Worm (Caenorhabditis elegans) whole organism, L2 larva: ENCODE results near the gene cyp-13B1.
A peak's percentile ranks its signal among the peaks of the same experiment; 100 is the strongest.
"Not testable (repeated sequence)": the region's sequence is repeated elsewhere in the genome, so short reads cannot be mapped to it uniquely, and the experiment has no call there.

Experiments
- C34F6.9 ChIP-seq: fragments of 150-350 bp; optimal IDR thresholded peaks from 2 replicates; lab custom pipeline; 2014; ENCODE audit warnings: missing biosample characterization, missing genetic modification characterization
- ZK546.5 ChIP-seq: sonication (generic microtip); optimal IDR thresholded peaks from 2 replicates; lab custom pipeline; 2017; ENCODE audit warnings: missing biosample characterization, missing genetic modification characterization
- alr-1 ChIP-seq: fragments of 150-350 bp; optimal IDR thresholded peaks from 2 replicates; lab custom pipeline; 2014; ENCODE audit warnings: missing biosample characterization, missing genetic modification characterization
- aly-2 ChIP-seq: fragments of 150-350 bp; optimal IDR thresholded peaks from 2 replicates; lab custom pipeline; 2014; ENCODE audit warnings: missing biosample characterization, missing genetic modification characterization
- ama-1 ChIP-seq: fragments of 150-350 bp; optimal IDR thresholded peaks from 2 replicates; lab custom pipeline; 2018; ENCODE audit warnings: inconsistent platforms
- blmp-1 ChIP-seq: sonication (generic microtip); optimal IDR thresholded peaks from 2 replicates; lab custom pipeline; 2017; ENCODE audit warnings: missing genetic modification characterization, mild to moderate bottlenecking, missing compliant biosample characterization, antibody characterized with exemption, moderate library complexity; ENCODE audit not compliant: insufficient read depth
- ceh-82 ChIP-seq: fragments of 150-350 bp; optimal IDR thresholded peaks from 2 replicates; lab custom pipeline; 2014; ENCODE audit warnings: missing biosample characterization, missing genetic modification characterization
- crh-2 ChIP-seq: sonication (generic microtip); optimal IDR thresholded peaks from 2 replicates; lab custom pipeline; 2017; ENCODE audit warnings: missing biosample characterization, missing genetic modification characterization
- elt-3 ChIP-seq: sonication (generic microtip); optimal IDR thresholded peaks from 2 replicates; lab custom pipeline; 2017; ENCODE audit warnings: missing biosample characterization, missing genetic modification characterization
- fos-1 ChIP-seq: fragments of 150-350 bp; optimal IDR thresholded peaks from 2 replicates; lab custom pipeline; 2014; ENCODE audit warnings: missing biosample characterization, missing genetic modification characterization
- gmeb-1 ChIP-seq: fragments of 150-350 bp; optimal IDR thresholded peaks from 2 replicates; lab custom pipeline; 2014; ENCODE audit warnings: missing biosample characterization, missing genetic modification characterization
- lin-39 ChIP-seq: fragments of 150-350 bp; optimal IDR thresholded peaks from 2 replicates; lab custom pipeline; 2014; ENCODE audit warnings: missing biosample characterization, missing genetic modification reagents, missing genetic modification characterization
- lsy-2 ChIP-seq, 2 experiments: fragments of 150-350 bp in 1 of 2; sonication (generic microtip) in 1 of 2; optimal IDR thresholded peaks; 2 replicates each; lab custom pipeline; 2014 to 2017; ENCODE audit warnings: missing biosample characterization in 2 of 2, missing genetic modification characterization in 2 of 2
- mab-5 ChIP-seq: fragments of 150-350 bp; optimal IDR thresholded peaks from 2 replicates; lab custom pipeline; 2014; ENCODE audit warnings: missing biosample characterization, missing genetic modification characterization
- mdl-1 ChIP-seq, 2 experiments: fragments of 150-350 bp in 1 of 2; sonication (generic microtip) in 1 of 2; optimal IDR thresholded peaks; 2 replicates each; lab custom pipeline; 2017; ENCODE audit warnings: missing biosample characterization in 2 of 2, missing genetic modification characterization in 2 of 2
- nhr-12 ChIP-seq: fragments of 150-350 bp; optimal IDR thresholded peaks from 2 replicates; lab custom pipeline; 2014; ENCODE audit warnings: missing biosample characterization, missing genetic modification characterization
- nhr-129 ChIP-seq: fragments of 150-350 bp; optimal IDR thresholded peaks from 2 replicates; lab custom pipeline; 2014; ENCODE audit warnings: missing biosample characterization, missing genetic modification characterization
- nhr-23 ChIP-seq: fragments of 150-350 bp; optimal IDR thresholded peaks from 2 replicates; lab custom pipeline; 2014; ENCODE audit warnings: missing biosample characterization, missing genetic modification reagents, missing genetic modification characterization
- nhr-237 ChIP-seq: fragments of 150-350 bp; optimal IDR thresholded peaks from 2 replicates; lab custom pipeline; 2014; ENCODE audit warnings: missing biosample characterization, missing genetic modification characterization
- nhr-25 ChIP-seq: fragments of 150-350 bp; sonication (generic microtip); optimal IDR thresholded peaks from 3 replicates; lab custom pipeline; 2014; ENCODE audit warnings: missing biosample characterization, missing genetic modification characterization
- nhr-77 ChIP-seq: fragments of 150-350 bp; optimal IDR thresholded peaks from 2 replicates; lab custom pipeline; 2014; ENCODE audit warnings: missing biosample characterization, missing genetic modification characterization
- peb-1 ChIP-seq: fragments of 150-350 bp; optimal IDR thresholded peaks from 2 replicates; lab custom pipeline; 2014; ENCODE audit warnings: missing biosample characterization, missing genetic modification characterization
- skn-1 ChIP-seq: sonication (generic microtip); optimal IDR thresholded peaks from 2 replicates; lab custom pipeline; 2017; ENCODE audit warnings: missing biosample characterization, missing genetic modification characterization
- sma-3 ChIP-seq: sonication (generic microtip); optimal IDR thresholded peaks from 2 replicates; lab custom pipeline; 2016; ENCODE audit warnings: missing genetic modification reagents, missing genetic modification characterization, missing compliant biosample characterization
- sma-9 ChIP-seq, 2 experiments: fragments of 150-350 bp in 1 of 2; sonication (generic microtip) in 1 of 2; optimal IDR thresholded peaks; 2 replicates each; lab custom pipeline; 2014 to 2016; ENCODE audit warnings: missing genetic modification characterization in 2 of 2, mild to moderate bottlenecking in 1 of 2, missing biosample characterization in 1 of 2, missing compliant biosample characterization in 1 of 2, missing genetic modification reagents in 1 of 2, moderate library complexity in 1 of 2
- unc-39 ChIP-seq: fragments of 150-350 bp; optimal IDR thresholded peaks from 2 replicates; lab custom pipeline; 2014; ENCODE audit warnings: missing biosample characterization, missing genetic modification characterization
- zag-1 ChIP-seq: fragments of 150-350 bp; optimal IDR thresholded peaks from 2 replicates; lab custom pipeline; 2014; ENCODE audit warnings: missing biosample characterization, missing genetic modification characterization
- ztf-1 ChIP-seq: fragments of 200-800 bp; sonication (Bioruptor generic); conservative IDR thresholded peaks from 2 replicates; pipeline ENCODE4 v1.3.6; 2022; ENCODE audit warnings: missing genetic modification characterization, missing compliant biosample characterization

The cyp-13B1 gene

ce11 chrX:13435790-13436472 is 26.5 kb upstream of the cyp-13B1 start, which contains the start of gene jmjd-3.3:
Gene jmjd-3.3, plus strand, starts transcription at chrX:13436422.
- TF ChIP-seq nhr-23, result no peak
- no peak for TF ChIP-seq mdl-1 (tag; optimal IDR thresholded peaks at IDR 0.05; lab: Kevin White, UChicago)
- TF ChIP-seq sma-3 (GFP tag; lab: Kevin White, UChicago), result no peak
- no peak for TF ChIP-seq ama-1 (lab: Kevin White, UChicago)

ce11 chrX:13435116-13435515 is 25.7 kb upstream of the cyp-13B1 start:
- TF ChIP-seq peb-1 (no peak), ztf-1 (GFP tag; lab: Robert Waterston, UW) (no peak), unc-39 (no peak), ZK546.5 (tag; lab: Kevin White, UChicago) (no peak), crh-2 (no peak), lin-39 (tag; lab: Kevin White, UChicago) (no peak), nhr-77 (tag; lab: Kevin White, UChicago) (no peak), nhr-129 (no peak), nhr-237 (tag; lab: Kevin White, UChicago) (no peak), zag-1 (tag; lab: Kevin White, UChicago) (no peak), elt-3 (tag; lab: Kevin White, UChicago) (no peak), blmp-1 (tag; lab: Kevin White, UChicago) (no peak)
- TF ChIP-seq, all 48 proteins: peak for 0

- not testable (repeated sequence) for TF ChIP-seq nhr-23; C34F6.9 (tag; lab: Kevin White, UChicago); ceh-82 (tag; lab: Kevin White, UChicago)
Measured at ce11 chrX:13431388-13431787, 21.9 kb upstream of the cyp-13B1 start, which contains the start of gene C29F7.10. Gene C29F7.10, minus strand, starts transcription at chrX:13431488.

ce11 chrX:13428755-13429154 is 19.3 kb upstream of the cyp-13B1 start, which contains the start of gene fkh-4:
Gene fkh-4, minus strand, starts transcription at chrX:13428855.
- not testable (repeated sequence) for TF ChIP-seq alr-1 (tag; lab: Kevin White, UChicago); sma-9 (GFP tag; optimal IDR thresholded peaks at IDR 0.05; lab: Kevin White, UChicago); sma-9 (tag; optimal IDR thresholded peaks at IDR 0.05; lab: Kevin White, UChicago); aly-2

ce11 chrX:13423340-13423739 is 13.9 kb upstream of the cyp-13B1 start, which contains the start of gene fkh-3:
Gene fkh-3, minus strand, starts transcription at chrX:13423440.
- no peak for TF ChIP-seq zag-1 (tag; lab: Kevin White, UChicago)
- no peak for TF ChIP-seq alr-1 (tag; lab: Kevin White, UChicago)
- TF ChIP-seq nhr-25, result no peak
- no peak for TF ChIP-seq lsy-2 (tag; optimal IDR thresholded peaks at IDR 0.05; lab: Kevin White, UChicago)
- no peak for TF ChIP-seq mdl-1 (tag; optimal IDR thresholded peaks at IDR 0.05; lab: Kevin White, UChicago)
- no peak for TF ChIP-seq ZK546.5 (tag; lab: Kevin White, UChicago)
- no peak for TF ChIP-seq gmeb-1 (tag; lab: Kevin White, UChicago)

- TF ChIP-seq fos-1 (tag; lab: Kevin White, UChicago) (peak; percentile 77), lsy-2 (tag; optimal IDR thresholded peaks at IDR 0.05; lab: Kevin White, UChicago) (no peak), sma-9 (GFP tag; optimal IDR thresholded peaks at IDR 0.05; lab: Kevin White, UChicago) (peak; percentile 14), sma-9 (tag; optimal IDR thresholded peaks at IDR 0.05; lab: Kevin White, UChicago) (no peak), mab-5 (no peak), skn-1 (tag; lab: Kevin White, UChicago) (no peak), crh-2 (no peak), ztf-1 (GFP tag; lab: Robert Waterston, UW) (no peak), sma-3 (GFP tag; lab: Kevin White, UChicago) (no peak), lin-39 (tag; lab: Kevin White, UChicago) (no peak), peb-1 (no peak), nhr-12 (tag; lab: Kevin White, UChicago) (no peak)
Measured at ce11 chrX:13421068-13421467, 11.6 kb upstream of the cyp-13B1 start.
